Fruit fly (Drosophila melanogaster): ENCODE data around the gene CG3529.
A peak's percentile ranks its signal among the peaks of the same experiment; 100 is the strongest.

Gene CG3529

dm6 chr3L:9491331-9491730, 44.7 kb downstream of the CG3529 start:
- no peak for TF ChIP-seq CG17801 (GFP tag; optimal IDR thresholded peaks at IDR 0.05; ENCODE audit: partially characterized antibody)

dm6 chr3L:9492115-9492514, 45.5 kb downstream of the CG3529 start, which contains the start of gene CG32037:
Gene CG32037, minus strand, starts transcription at chr3L:9492215.
- TF ChIP-seq CG17801 (GFP tag; optimal IDR thresholded peaks at IDR 0.05; ENCODE audit: partially characterized antibody): no peak

- TF ChIP-seq CG17801 (GFP tag; optimal IDR thresholded peaks at IDR 0.05; ENCODE audit: partially characterized antibody): peak; percentile 78
Observed at dm6 chr3L:9497249-9497648, 50.6 kb downstream of the CG3529 start.

- no peak for TF ChIP-seq CG17801 (GFP tag; optimal IDR thresholded peaks at IDR 0.05; ENCODE audit: partially characterized antibody)
Observed at dm6 chr3L:9497981-9498619, 51.4 kb downstream of the CG3529 start.

All from ovary, adult (tissue).